Worm (Caenorhabditis elegans): ENCODE measurements around the gene C55A6.3.
"Not testable (repeated sequence)": the region's sequence is repeated elsewhere in the genome, so short reads cannot be mapped to it uniquely, and the experiment has no call there.

The C55A6.3 gene

DNA sequence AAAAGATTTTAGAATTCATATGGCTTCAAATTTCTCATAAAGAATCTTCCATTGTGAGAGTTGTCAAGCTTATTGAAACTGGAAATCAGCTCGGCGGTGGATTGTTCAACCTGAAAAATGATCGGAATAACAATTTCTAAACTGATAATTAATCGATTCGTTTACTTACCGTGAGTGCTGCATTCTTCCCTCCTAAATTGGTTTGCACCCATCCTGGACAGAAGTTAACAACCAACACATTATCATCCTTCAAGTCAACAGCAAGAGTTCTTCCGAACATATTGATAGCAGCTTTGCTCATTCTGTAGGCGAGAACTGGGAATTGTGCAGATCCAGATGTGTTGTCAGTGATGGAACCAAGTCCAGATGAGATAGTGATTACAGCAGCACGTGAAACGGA, 1.8 kb upstream of the C55A6.3 start:
- TF ChIP-seq mdt-29 (GFP tag; IDR thresholded peaks at IDR 0.05) (no peak), unc-62 (GFP tag; optimal IDR thresholded peaks at IDR 0.05 in 1 of 2) (peak in 1 of 2 experiments; percentile 98), unc-62 (tag; optimal IDR thresholded peaks at IDR 0.05) (no peak)

DNA sequence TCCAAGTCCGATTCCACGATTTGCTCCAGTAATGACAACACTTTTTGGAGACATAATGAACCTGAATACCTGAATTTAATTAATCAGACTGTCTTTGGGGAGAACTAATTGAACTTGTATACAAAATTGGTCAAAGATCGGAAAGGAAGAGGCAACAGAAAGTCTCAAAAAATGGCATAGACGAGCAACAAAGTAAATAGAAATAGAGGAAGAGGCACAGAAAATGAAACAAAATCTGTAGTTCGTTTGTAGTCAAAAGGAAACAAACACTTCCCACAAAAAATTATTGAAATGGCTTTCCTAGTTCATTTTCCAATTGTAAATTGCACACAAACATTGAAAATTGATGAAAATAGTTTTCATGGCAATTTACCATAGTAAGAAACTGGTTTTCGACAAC, 1.3 kb upstream of the C55A6.3 start, which contains the start of gene C55A6.6:
TSS of gene C55A6.6 (minus strand) at position 61 of the 400 bp plus-strand sequence.
- TF ChIP-seq daf-19 (GFP tag; conservative IDR thresholded peaks at IDR 0.05) (no peak), nhr-28 (tag; optimal IDR thresholded peaks at IDR 0.05) (peak; percentile 81), F37D6.2 (tag; optimal IDR thresholded peaks at IDR 0.05) (no peak), dmd-9 (GFP tag; IDR thresholded peaks at IDR 0.05) (no peak), lin-15B (tag; optimal IDR thresholded peaks at IDR 0.05) (no peak), daf-16 (GFP tag; optimal IDR thresholded peaks at IDR 0.05) (no peak), daf-16 (tag; optimal IDR thresholded peaks at IDR 0.05) (peak; percentile 15), Y5F2A.4 (GFP tag; optimal IDR thresholded peaks at IDR 0.05) (no peak), pqm-1 (tag; optimal IDR thresholded peaks at IDR 0.05) (peak; percentile 4), nhr-237 (tag; optimal IDR thresholded peaks at IDR 0.05) (no peak), cey-2 (tag; optimal IDR thresholded peaks at IDR 0.05; ENCODE audit: borderline replicate concordance, insufficient read depth) (no peak), zip-2 (tag; optimal IDR thresholded peaks at IDR 0.05) (no peak)

DNA sequence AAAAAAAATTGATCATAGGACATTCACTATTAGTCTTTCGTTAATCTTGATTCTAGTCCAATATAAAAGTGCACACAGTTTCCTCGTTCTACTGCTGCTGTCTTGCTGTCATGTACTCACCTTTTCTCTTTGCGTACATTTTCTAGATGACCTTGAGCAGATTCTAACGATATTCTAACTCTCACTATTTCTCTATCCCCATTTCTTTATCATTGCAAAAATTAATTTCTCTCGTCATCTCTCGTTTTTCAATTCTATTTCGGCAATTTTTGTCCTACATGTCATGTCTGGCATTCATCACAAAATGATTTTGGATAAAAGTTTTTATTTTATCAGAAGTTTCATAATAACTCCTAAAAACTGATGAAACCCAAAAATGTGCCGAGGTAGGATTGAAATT, 4.6 kb downstream of the C55A6.3 start, which contains the start of gene ttll-5:
TSS of gene ttll-5 (plus strand) at position 288 of the 400 bp plus-strand sequence.
- TF ChIP-seq nhr-28 (tag; optimal IDR thresholded peaks at IDR 0.05): peak; percentile 36
- TF ChIP-seq ces-1 (GFP tag; optimal IDR thresholded peaks at IDR 0.05): no peak
- peak; percentile 8 for TF ChIP-seq nhr-25 (tag; optimal IDR thresholded peaks at IDR 0.05; ENCODE audit: borderline replicate concordance, insufficient read depth)

DNA sequence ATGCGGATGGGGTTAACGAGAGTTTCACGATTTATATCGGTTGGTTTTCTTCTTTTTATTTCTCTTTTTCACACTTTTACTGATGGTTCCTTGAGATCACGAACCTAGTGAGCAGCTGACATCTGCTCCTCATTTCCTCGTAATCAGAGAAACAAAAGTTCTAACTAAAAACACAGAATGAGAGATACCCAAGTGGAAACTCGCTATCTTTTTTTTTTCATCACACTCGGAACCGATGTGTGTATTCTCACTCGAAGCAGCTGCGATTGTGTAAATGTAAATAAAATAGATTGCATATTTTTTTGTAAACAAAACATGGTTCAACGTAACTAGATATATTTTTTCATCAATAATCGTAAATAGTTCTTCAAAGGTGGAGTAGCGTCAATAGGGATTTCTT, 7.0 kb downstream of the C55A6.3 start:
- no peak for TF ChIP-seq skn-1 (tag; optimal IDR thresholded peaks at IDR 0.05)
- no peak for TF ChIP-seq ceh-28 (tag; optimal IDR thresholded peaks at IDR 0.05)
- peak; percentile 51 for TF ChIP-seq hlh-11 (tag; optimal IDR thresholded peaks at IDR 0.05)
- no peak for TF ChIP-seq aha-1 (tag)
- no peak for TF ChIP-seq ztf-11 (tag; optimal IDR thresholded peaks at IDR 0.05)
- TF ChIP-seq mxl-2 (GFP tag; conservative IDR thresholded peaks at IDR 0.05): no peak
- no peak for TF ChIP-seq lin-1 (GFP tag; IDR thresholded peaks at IDR 0.05)
- peak; percentile 24 for TF ChIP-seq nhr-11 (tag; optimal IDR thresholded peaks at IDR 0.05)
- TF ChIP-seq lin-13 (GFP tag; optimal IDR thresholded peaks at IDR 0.05): no peak
- TF ChIP-seq nhr-42 (GFP tag; IDR thresholded peaks at IDR 0.05): no peak
- no peak for TF ChIP-seq nhr-111 (GFP tag; optimal IDR thresholded peaks at IDR 0.05)
- TF ChIP-seq dpl-1 (GFP tag; optimal IDR thresholded peaks at IDR 0.05): no peak
- no peak for TF ChIP-seq fos-1 (tag; optimal IDR thresholded peaks at IDR 0.05)
- no peak for TF ChIP-seq nhr-48 (tag; optimal IDR thresholded peaks at IDR 0.05)
- TF ChIP-seq dmd-9 (GFP tag; IDR thresholded peaks at IDR 0.05): no peak
- no peak for TF ChIP-seq ztf-7 (tag; optimal IDR thresholded peaks at IDR 0.05)
- TF ChIP-seq nhr-41 (GFP tag; IDR thresholded peaks at IDR 0.05): no peak
- TF ChIP-seq set-16 (GFP tag; IDR thresholded peaks at IDR 0.05): no peak
- peak in 1 of 2 experiments; percentile 97 for TF ChIP-seq daf-16 (GFP tag; optimal IDR thresholded peaks at IDR 0.05)
- TF ChIP-seq daf-16 (tag; optimal IDR thresholded peaks at IDR 0.05): no peak
- TF ChIP-seq ama-1 (optimal IDR thresholded peaks at IDR 0.05): no peak

DNA sequence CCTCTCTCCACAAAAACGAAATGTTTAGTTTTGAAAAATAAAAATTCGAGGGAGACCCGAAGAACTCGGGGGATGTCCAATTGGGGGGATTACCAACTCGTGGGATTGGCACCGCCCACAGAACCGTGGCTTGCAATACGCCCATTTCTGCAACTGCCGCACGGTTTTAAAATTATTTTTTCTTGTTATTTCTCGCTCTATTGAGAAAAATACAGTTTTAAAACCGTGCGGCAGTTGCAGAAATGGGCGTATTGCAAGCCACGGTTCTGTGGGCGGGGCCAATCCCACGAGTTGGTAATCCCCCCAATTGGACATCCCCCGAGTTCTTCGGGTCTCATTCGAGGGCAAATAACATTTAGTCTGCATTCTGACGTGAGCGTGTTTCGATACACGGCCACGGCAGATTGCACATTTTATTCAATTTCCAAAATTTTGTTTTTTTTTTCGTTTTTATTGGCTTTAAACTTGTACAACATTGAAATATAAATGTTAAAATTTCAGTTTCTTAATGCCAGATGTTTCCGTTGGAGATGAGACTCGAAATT, 8.4 kb downstream of the C55A6.3 start, which contains the start of the genes C55A6.1 and C55A6.10:
TSS of gene C55A6.1 (minus strand) at position 116 of the 545 bp plus-strand sequence.
TSS of gene C55A6.10 (plus strand) at position 495 of the 545 bp plus-strand sequence.
- TF ChIP-seq mep-1 (tag; optimal IDR thresholded peaks at IDR 0.05) (peak; percentile 88), tra-1 (GFP tag; IDR thresholded peaks at IDR 0.05) (0 out of 2 replicates have a peak, but pooled peaks have one; percentile 55), lin-38 (GFP tag; IDR thresholded peaks at IDR 0.05) (peak; percentile 87), ZK337.2 (GFP tag; IDR thresholded peaks at IDR 0.05) (0 out of 2 replicates have a peak, but pooled peaks have one; percentile 11), nhr-48 (tag; optimal IDR thresholded peaks at IDR 0.05) (peak; percentile 64), spr-1 (tag; optimal IDR thresholded peaks at IDR 0.05) (peak; percentile 62), rbr-2 (tag; optimal IDR thresholded peaks at IDR 0.05) (peak; percentile 81), dpl-1 (GFP tag; optimal IDR thresholded peaks at IDR 0.05) (peak; percentile 44), ctbp-1 (GFP tag; IDR thresholded peaks at IDR 0.05) (peak; percentile 95), lsy-2 (tag; optimal IDR thresholded peaks at IDR 0.05) (peak; percentile 31 to 81), nhr-28 (tag; optimal IDR thresholded peaks at IDR 0.05) (peak; percentile 12), dmd-6 (GFP tag; IDR thresholded peaks at IDR 0.05) (peak; percentile 79), lim-7 (GFP tag; IDR thresholded peaks at IDR 0.05) (peak; percentile 12), hmg-1.1 (GFP tag; IDR thresholded peaks at IDR 0.05) (peak; percentile 91), daf-16 (tag; optimal IDR thresholded peaks at IDR 0.05) (peak; percentile 51)
- not testable (repeated sequence) for TF ChIP-seq daf-16 (GFP tag; optimal IDR thresholded peaks at IDR 0.05)
